Worm (Caenorhabditis elegans): ENCODE data around the gene F59E12.3.

F59E12.3 gene

DNA sequence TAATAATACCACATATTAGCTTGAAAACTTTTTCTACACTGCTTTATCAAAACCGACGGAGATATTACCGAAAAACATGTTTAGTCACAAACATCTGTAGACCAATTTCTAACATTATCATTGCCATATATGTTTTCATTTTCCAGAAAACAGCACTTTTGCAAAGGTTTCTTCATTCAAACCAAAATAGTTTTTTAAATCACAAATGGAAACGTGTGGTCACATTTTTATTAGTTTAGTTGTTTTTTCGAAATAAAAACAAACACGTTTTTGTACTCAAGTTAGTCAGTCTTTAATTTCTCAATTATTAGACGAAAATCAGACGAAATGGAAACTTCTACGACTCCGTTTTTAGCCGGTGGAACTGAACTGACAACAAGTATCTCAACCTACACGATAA lies at the start of gene F59E12.3:
Gene F59E12.3, plus strand, starts transcription at position 301 of the 400 bp plus-strand sequence.
- no peak for TF ChIP-seq nhr-11 (tag; optimal IDR thresholded peaks at IDR 0.05)
- no peak for TF ChIP-seq sox-2 (GFP tag; IDR thresholded peaks at IDR 0.05)
- no peak for TF ChIP-seq che-1 (tag; optimal IDR thresholded peaks at IDR 0.05)
- TF ChIP-seq pag-3 (tag; optimal IDR thresholded peaks at IDR 0.05; ENCODE audit: borderline replicate concordance), result no peak
- no peak for TF ChIP-seq ceh-22 (tag; optimal IDR thresholded peaks at IDR 0.05)
- TF ChIP-seq Y22D7AL.16 (tag; optimal IDR thresholded peaks at IDR 0.05), result no peak
- no peak for TF ChIP-seq tbx-2 (tag; optimal IDR thresholded peaks at IDR 0.05)
- TF ChIP-seq ceh-19 (GFP tag; optimal IDR thresholded peaks at IDR 0.05), result no peak
- no peak for TF ChIP-seq unc-3 (GFP tag; conservative IDR thresholded peaks at IDR 0.05)
- no peak for TF ChIP-seq unc-3 (tag; optimal IDR thresholded peaks at IDR 0.05)
- TF ChIP-seq pax-1 (tag; optimal IDR thresholded peaks at IDR 0.05), result no peak
- TF ChIP-seq K09A11.1 (tag; optimal IDR thresholded peaks at IDR 0.05; ENCODE audit: insufficient read depth), result no peak
- no peak for TF ChIP-seq fkh-6 (tag; optimal IDR thresholded peaks at IDR 0.05)
- no peak for TF ChIP-seq eyg-1 (tag; optimal IDR thresholded peaks at IDR 0.05)
- no peak for TF ChIP-seq sdc-2 (tag; optimal IDR thresholded peaks at IDR 0.05)
- no peak for TF ChIP-seq K02D7.2 (tag; optimal IDR thresholded peaks at IDR 0.05)
- TF ChIP-seq lim-6 (tag; optimal IDR thresholded peaks at IDR 0.05), result no peak
- no peak for TF ChIP-seq ref-2 (tag; optimal IDR thresholded peaks at IDR 0.05)
- TF ChIP-seq ceh-48 (tag; optimal IDR thresholded peaks at IDR 0.05), result no peak

DNA sequence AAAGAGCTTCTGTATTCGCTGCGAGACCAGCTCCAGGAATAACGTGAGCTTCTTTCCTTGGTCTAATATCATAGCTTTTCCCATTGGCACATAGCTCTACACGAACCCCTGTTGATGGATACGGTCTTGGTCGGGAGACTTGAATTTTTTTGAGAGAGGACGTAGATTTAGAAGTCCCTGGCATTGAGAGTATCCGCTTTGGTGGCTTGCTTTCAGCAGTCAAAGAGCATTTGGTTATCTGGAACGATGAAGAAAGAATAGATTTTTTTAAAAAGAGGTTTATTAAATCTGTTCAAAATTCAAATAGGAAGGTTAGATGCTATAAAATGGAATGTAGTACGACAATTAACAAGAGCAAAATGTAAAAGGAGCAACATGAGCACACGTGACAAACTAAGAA lies 48.5 kb upstream of the F59E12.3 start, which contains the start of gene C17G10.13:
Gene C17G10.13, minus strand, starts transcription at position 101 of the 400 bp plus-strand sequence.
- TF ChIP-seq mec-3 (tag; optimal IDR thresholded peaks at IDR 0.05; ENCODE audit: borderline replicate concordance) (no peak), lim-6 (tag; optimal IDR thresholded peaks at IDR 0.05) (no peak)

DNA sequence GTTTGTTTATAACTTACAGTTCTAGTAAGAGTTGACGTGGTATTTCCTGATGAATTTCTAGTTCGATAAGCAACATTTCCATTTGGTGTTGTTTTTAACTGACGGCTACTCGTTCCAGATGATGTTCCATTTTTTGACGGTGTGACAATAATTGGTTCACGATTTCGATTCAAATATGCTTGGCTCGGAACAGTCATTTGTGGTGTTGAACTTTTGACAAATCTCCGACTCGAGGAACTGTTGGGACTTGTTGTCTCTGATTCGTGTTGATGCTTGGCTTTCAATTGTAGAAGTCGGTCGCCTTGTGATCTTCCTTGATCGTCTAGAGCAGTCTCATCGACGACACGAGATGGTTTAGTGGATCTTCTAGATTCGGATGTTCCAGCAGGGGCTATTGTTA lies 46.6 kb upstream of the F59E12.3 start:
- TF ChIP-seq ttx-3 (tag; optimal IDR thresholded peaks at IDR 0.05), result no peak
- no peak for TF ChIP-seq ahr-1 (tag; optimal IDR thresholded peaks at IDR 0.05)
- no peak for TF ChIP-seq ceh-45 (GFP tag; IDR thresholded peaks at IDR 0.05)
- no peak for TF ChIP-seq ceh-24 (tag; optimal IDR thresholded peaks at IDR 0.05)
- TF ChIP-seq ztf-16 (tag; optimal IDR thresholded peaks at IDR 0.05), result no peak
- no peak for TF ChIP-seq fkh-6 (tag; optimal IDR thresholded peaks at IDR 0.05)
- no peak for TF ChIP-seq pat-9 (tag; optimal IDR thresholded peaks at IDR 0.05)
- TF ChIP-seq fkh-10 (GFP tag; optimal IDR thresholded peaks at IDR 0.05), result no peak
- TF ChIP-seq elt-4 (tag; optimal IDR thresholded peaks at IDR 0.05), result no peak
- no peak for TF ChIP-seq ceh-34 (tag; optimal IDR thresholded peaks at IDR 0.05)
- no peak for TF ChIP-seq ceh-30 (tag; optimal IDR thresholded peaks at IDR 0.05)
- TF ChIP-seq pha-4 (tag; optimal IDR thresholded peaks at IDR 0.05), result no peak
- no peak for TF ChIP-seq C38D4.7 (GFP tag; optimal IDR thresholded peaks at IDR 0.05)
- no peak for TF ChIP-seq fax-1 (tag; optimal IDR thresholded peaks at IDR 0.05)
- no peak for TF ChIP-seq lin-11 (tag; optimal IDR thresholded peaks at IDR 0.05)
- TF ChIP-seq unc-3 (GFP tag; conservative IDR thresholded peaks at IDR 0.05), result no peak
- TF ChIP-seq unc-3 (tag; optimal IDR thresholded peaks at IDR 0.05), result no peak
- no peak for TF ChIP-seq dmd-4 (tag; optimal IDR thresholded peaks at IDR 0.05; ENCODE audit: borderline replicate concordance)
- TF ChIP-seq ref-2 (tag; optimal IDR thresholded peaks at IDR 0.05), result no peak
- no peak for TF ChIP-seq unc-86 (tag; optimal IDR thresholded peaks at IDR 0.05)
- no peak for TF ChIP-seq pag-3 (tag; optimal IDR thresholded peaks at IDR 0.05; ENCODE audit: borderline replicate concordance)

DNA sequence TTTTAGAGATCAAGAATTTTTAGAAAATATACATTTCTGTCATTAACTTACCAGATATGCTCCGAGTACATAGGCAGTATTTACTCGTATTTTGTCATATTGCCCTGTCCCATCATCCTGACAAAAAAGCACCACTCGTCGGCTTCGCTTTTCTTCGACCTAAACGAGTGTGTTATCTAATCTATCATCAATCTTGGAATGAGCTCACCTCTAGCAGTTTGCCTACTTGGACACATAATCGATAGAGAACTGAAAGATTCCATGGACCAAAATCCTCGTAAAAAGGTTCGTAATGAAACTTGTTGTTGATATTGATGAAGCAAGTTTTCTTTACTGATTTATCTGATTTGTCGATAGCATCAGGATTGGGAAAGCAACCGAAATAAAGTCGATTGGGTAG lies 45.3 kb upstream of the F59E12.3 start:
- TF ChIP-seq ceh-31 (tag; optimal IDR thresholded peaks at IDR 0.05) (no peak), ceh-30 (tag; optimal IDR thresholded peaks at IDR 0.05) (no peak), pha-4 (tag; optimal IDR thresholded peaks at IDR 0.05) (no peak), zip-5 (tag; optimal IDR thresholded peaks at IDR 0.05) (no peak)

Data from whole organism, late embryonic.